Worm (Caenorhabditis elegans) whole organism, late embryonic: ENCODE results near the gene F57B9.1.

Source experiments
- ama-1 ChIP-seq: fragments of 150-350 bp; optimal IDR thresholded peaks from 2 replicates; lab custom pipeline; 2014
- ceh-6 ChIP-seq: fragments of 200-800 bp; sonication (Bioruptor generic); optimal IDR thresholded peaks from 2 replicates; lab custom pipeline; 2018; ENCODE audit warnings: mild to moderate bottlenecking, missing genetic modification characterization, missing compliant biosample characterization
- ceh-9 ChIP-seq: sonication (generic microtip); optimal IDR thresholded peaks from 2 replicates; lab custom pipeline; 2016; ENCODE audit warnings: mild to moderate bottlenecking, missing genetic modification characterization, inconsistent platforms, missing compliant biosample characterization

ce11 chrIII:6912381-6912780, 49.5 kb upstream of the F57B9.1 start, which contains the start of gene pdf-1:
- TF ChIP-seq ama-1 (lab: Kevin White, UChicago) (no peak), ceh-9 (no peak), ceh-6 (GFP tag; lab: Kevin White, UChicago) (no peak)
